Worm (Caenorhabditis elegans): Measurements from ENCODE around the gene Y66D12A.16.

Y66D12A.16 gene

DNA sequence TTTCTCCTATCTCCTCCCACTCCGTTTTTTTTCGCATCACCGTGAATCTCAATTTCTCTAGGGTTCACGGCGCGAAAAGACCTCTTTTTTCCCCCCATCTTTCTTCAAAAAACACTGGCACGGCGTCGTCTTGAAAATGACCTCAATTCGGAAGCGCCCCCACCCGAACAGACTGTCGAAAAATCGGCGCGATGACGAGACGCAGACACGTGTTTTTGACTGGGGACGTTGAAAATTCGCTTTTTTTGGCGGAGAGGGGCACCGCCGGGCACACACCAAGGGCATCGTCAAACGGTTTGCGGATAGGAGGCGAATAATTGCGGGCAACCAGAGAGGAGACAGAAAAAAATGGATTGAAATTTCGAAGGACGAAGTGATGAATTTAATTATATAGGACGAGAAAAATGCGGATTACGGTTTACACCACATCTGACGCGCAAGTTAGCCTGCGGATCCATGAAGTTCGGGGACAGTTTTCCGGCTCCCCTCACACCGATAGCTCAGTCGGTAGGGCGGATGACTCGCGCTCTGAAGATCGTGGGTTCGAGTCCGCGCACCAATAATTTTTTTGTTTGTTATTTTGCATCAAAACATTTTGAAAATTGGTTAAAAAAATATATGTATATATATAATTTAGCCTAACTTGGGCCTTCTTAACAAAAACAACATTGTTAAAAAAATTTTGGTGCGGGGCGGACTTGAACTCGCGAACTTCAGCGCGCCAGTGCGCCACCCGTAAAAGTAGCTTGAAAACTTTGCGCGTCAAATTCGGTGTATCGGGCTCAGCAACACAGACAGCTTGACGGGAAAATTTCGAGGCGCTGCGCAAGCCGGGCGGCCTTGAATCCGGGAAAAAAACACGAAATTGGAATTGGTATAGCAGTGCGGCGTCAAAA is 44.6 kb upstream of the Y66D12A.16 start:
- TF ChIP-seq nhr-25 (tag; optimal IDR thresholded peaks at IDR 0.05): peak; percentile 33
- no peak for TF ChIP-seq lin-13 (GFP tag; optimal IDR thresholded peaks at IDR 0.05)
- TF ChIP-seq egl-27 (tag; optimal IDR thresholded peaks at IDR 0.05): no peak
- no peak for TF ChIP-seq nhr-23 (tag; optimal IDR thresholded peaks at IDR 0.05)
- no peak for TF ChIP-seq mbf-1 (tag; optimal IDR thresholded peaks at IDR 0.05)
- no peak for TF ChIP-seq peb-1 (tag; optimal IDR thresholded peaks at IDR 0.05)
- no peak for TF ChIP-seq skn-1 (tag; optimal IDR thresholded peaks at IDR 0.05)
- no peak for TF ChIP-seq nhr-6 (tag; optimal IDR thresholded peaks at IDR 0.05)
- no peak for TF ChIP-seq ZK546.5 (tag; optimal IDR thresholded peaks at IDR 0.05)
- TF ChIP-seq ama-1 (optimal IDR thresholded peaks at IDR 0.05): no peak
- no peak for TF ChIP-seq R02D3.7 (tag; optimal IDR thresholded peaks at IDR 0.05)
- TF ChIP-seq ztf-1 (GFP tag; conservative IDR thresholded peaks at IDR 0.05): no peak
- TF ChIP-seq nhr-12 (tag; optimal IDR thresholded peaks at IDR 0.05): no peak
- no peak for TF ChIP-seq nhr-21 (tag; optimal IDR thresholded peaks at IDR 0.05)
- TF ChIP-seq sem-4 (tag; optimal IDR thresholded peaks at IDR 0.05): no peak
- peak; percentile 11 for TF ChIP-seq fos-1 (tag; optimal IDR thresholded peaks at IDR 0.05)
- TF ChIP-seq ceh-82 (tag; optimal IDR thresholded peaks at IDR 0.05): no peak

DNA sequence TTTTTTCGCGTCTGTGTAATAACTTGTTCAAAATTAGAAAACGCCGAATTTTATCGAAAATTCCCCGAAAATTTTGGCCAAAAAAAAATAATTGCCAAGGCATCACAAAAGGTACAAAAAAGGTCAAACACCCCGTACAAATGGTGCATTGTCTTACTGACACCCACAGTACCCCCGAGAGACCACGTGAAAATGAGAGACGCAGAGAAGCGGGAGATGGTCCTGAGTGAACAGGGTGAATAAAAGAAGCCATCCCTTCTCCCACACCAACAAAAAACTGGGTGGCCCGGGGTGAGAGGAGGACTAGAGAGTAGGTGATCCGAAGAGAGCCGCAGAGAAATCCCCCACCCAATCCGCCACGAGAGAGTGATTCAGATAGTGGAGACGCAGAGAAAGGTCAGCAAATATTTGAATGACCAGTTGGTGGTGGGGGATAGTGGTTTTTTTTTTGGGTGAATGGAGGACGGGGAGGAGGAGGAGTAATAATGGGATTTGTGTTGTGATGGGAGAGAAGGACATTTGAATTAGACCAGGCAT is 42.0 kb upstream of the Y66D12A.16 start:
- TF ChIP-seq peb-1 (tag; optimal IDR thresholded peaks at IDR 0.05) (no peak), ztf-11 (tag; optimal IDR thresholded peaks at IDR 0.05) (no peak), ceh-82 (tag; optimal IDR thresholded peaks at IDR 0.05) (no peak), ztf-1 (GFP tag; conservative IDR thresholded peaks at IDR 0.05) (no peak), nhr-21 (tag; optimal IDR thresholded peaks at IDR 0.05) (no peak), nhr-237 (tag; optimal IDR thresholded peaks at IDR 0.05) (no peak), gmeb-1 (tag; optimal IDR thresholded peaks at IDR 0.05) (no peak), crh-2 (tag; optimal IDR thresholded peaks at IDR 0.05) (no peak), ceh-16 (tag; optimal IDR thresholded peaks at IDR 0.05) (no peak), snpc-4 (tag; optimal IDR thresholded peaks at IDR 0.05) (no peak), ztf-4 (tag; optimal IDR thresholded peaks at IDR 0.05) (no peak), egl-27 (tag; optimal IDR thresholded peaks at IDR 0.05) (no peak), unc-62 (GFP tag; optimal IDR thresholded peaks at IDR 0.05) (no peak)

DNA sequence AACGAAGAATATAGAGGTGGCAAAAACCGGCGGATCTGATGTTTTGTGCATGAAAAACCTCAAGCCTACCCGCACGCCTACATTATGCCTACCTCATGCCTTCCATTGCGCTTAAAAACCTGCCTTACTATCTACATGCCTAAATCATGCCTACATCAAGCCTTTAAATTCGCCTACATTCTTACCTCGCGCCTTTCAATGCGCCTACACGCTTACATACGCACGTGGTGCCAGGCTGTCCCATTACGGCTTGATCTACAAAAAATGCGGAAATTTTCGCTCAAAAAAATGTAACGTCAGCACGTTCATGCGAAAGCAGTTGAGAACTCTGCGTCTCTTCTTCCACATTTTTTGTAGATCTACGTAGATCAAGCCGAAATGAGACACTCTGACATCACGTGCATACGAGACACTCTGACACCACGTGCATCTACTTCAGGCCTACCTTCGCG is 39.2 kb upstream of the Y66D12A.16 start, which contains the start of gene fbxa-220:
fbxa-220 (minus strand) TSS at position 51 of the 452 bp plus-strand sequence.
- no peak for TF ChIP-seq lsy-2 (tag; optimal IDR thresholded peaks at IDR 0.05)
- TF ChIP-seq ztf-4 (tag; optimal IDR thresholded peaks at IDR 0.05): no peak
- no peak for TF ChIP-seq ceh-82 (tag; optimal IDR thresholded peaks at IDR 0.05)
- no peak for TF ChIP-seq ZK546.5 (tag; optimal IDR thresholded peaks at IDR 0.05)
- no peak for TF ChIP-seq ztf-1 (GFP tag; conservative IDR thresholded peaks at IDR 0.05)
- no peak for TF ChIP-seq R02D3.7 (tag; optimal IDR thresholded peaks at IDR 0.05)
- TF ChIP-seq blmp-1 (tag; optimal IDR thresholded peaks at IDR 0.05; ENCODE audit: insufficient read depth): no peak
- no peak for TF ChIP-seq elt-3 (tag; optimal IDR thresholded peaks at IDR 0.05)
- no peak for TF ChIP-seq nhr-237 (tag; optimal IDR thresholded peaks at IDR 0.05)
- TF ChIP-seq ztf-11 (tag; optimal IDR thresholded peaks at IDR 0.05): no peak
- TF ChIP-seq fos-1 (tag; optimal IDR thresholded peaks at IDR 0.05): no peak
- TF ChIP-seq nhr-10 (tag; optimal IDR thresholded peaks at IDR 0.05): no peak
- TF ChIP-seq nhr-129 (tag; optimal IDR thresholded peaks at IDR 0.05): no peak
- TF ChIP-seq ceh-16 (tag; optimal IDR thresholded peaks at IDR 0.05): no peak
- TF ChIP-seq sma-9 (GFP tag; optimal IDR thresholded peaks at IDR 0.05): no peak
- TF ChIP-seq sma-9 (tag; optimal IDR thresholded peaks at IDR 0.05): no peak
- no peak for TF ChIP-seq gmeb-1 (tag; optimal IDR thresholded peaks at IDR 0.05)
- TF ChIP-seq nhr-12 (tag; optimal IDR thresholded peaks at IDR 0.05): no peak

DNA sequence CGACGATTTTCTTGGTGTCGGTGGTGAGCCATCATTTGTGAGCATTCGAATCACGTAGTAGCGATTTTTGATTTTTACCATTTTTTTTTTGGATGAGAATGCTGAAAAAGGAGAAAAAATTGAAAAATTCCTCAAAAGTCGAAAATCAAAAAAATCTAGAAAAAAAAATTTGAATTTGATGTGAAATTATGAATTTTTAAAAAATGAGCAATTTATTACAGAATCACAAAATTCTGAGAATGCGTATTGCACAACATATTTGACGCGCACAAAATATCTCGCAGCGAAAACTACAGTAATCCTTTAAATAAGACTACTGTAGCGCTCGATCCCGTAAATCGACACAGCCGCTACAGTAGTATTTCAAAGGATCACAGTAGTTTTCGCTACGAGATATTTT is 36.1 kb upstream of the Y66D12A.16 start, which contains the start of gene popl-5:
popl-5 (minus strand) TSS at position 101 of the 400 bp plus-strand sequence.
- no peak for TF ChIP-seq unc-62 (GFP tag; optimal IDR thresholded peaks at IDR 0.05)
- no peak for TF ChIP-seq fos-1 (tag; optimal IDR thresholded peaks at IDR 0.05)
- TF ChIP-seq sem-4 (tag; optimal IDR thresholded peaks at IDR 0.05): no peak
- no peak for TF ChIP-seq ama-1 (optimal IDR thresholded peaks at IDR 0.05)
- TF ChIP-seq R02D3.7 (tag; optimal IDR thresholded peaks at IDR 0.05): no peak
